Worm (Caenorhabditis elegans): Measurements from ENCODE around the gene C04F5.9.

ce11 chrV:5069440-5069839, 49.6 kb downstream of the C04F5.9 start, which contains the start of gene Y58A7A.1:
- TF ChIP-seq elt-1 (tag; optimal IDR thresholded peaks at IDR 0.05) (no peak), lsy-12 (tag; optimal IDR thresholded peaks at IDR 0.05) (no peak), unc-62 (GFP tag; optimal IDR thresholded peaks at IDR 0.05) (no peak), ama-1 (optimal IDR thresholded peaks at IDR 0.05) (no peak), jun-1 (tag; optimal IDR thresholded peaks at IDR 0.05) (no peak), nhr-25 (tag; optimal IDR thresholded peaks at IDR 0.05) (peak; percentile 5), ceh-82 (tag; optimal IDR thresholded peaks at IDR 0.05) (no peak)

Data from whole organism, L3 larva.